Worm (Caenorhabditis elegans): ENCODE results near the gene ZK1037.6.

DNA sequence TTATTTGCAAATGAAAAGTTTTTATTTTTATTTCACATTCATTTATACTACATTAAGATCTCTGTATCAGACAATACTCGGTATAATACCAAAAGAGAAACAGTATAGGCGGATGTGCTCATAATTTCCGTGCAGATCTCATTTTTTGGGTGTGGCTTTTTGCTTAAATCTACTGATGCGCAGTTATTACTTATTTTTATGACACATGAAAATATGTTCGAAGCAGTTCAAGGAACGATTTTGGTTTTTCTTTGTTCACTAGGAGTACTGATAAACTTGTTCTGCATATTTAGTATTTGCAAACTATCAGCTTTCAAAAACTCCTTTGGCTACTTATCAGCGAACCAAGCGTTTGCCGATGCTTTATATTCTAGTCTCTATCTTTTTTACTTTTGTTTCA lies 24.8 kb upstream of the ZK1037.6 start, which contains the start of gene srx-58:
- no peak for TF ChIP-seq ztf-29 (GFP tag; IDR thresholded peaks at IDR 0.05)
- no peak for TF ChIP-seq T22C8.4 (GFP tag; IDR thresholded peaks at IDR 0.05)
